Fruit fly (Drosophila melanogaster): ENCODE measurements around the gene CG17219.

Gene CG17219

dm6 chr2L:3005483-3005882 lies 23.6 kb upstream of the CG17219 start:
- TF ChIP-seq rn (GFP tag; IDR thresholded peaks at IDR 0.05), result no peak
- TF ChIP-seq CG17806 (tag; optimal IDR thresholded peaks at IDR 0.05), result no peak
- TF ChIP-seq CG32121 (GFP tag; IDR thresholded peaks at IDR 0.05), result no peak
- no peak for TF ChIP-seq CG13204 (GFP tag; optimal IDR thresholded peaks at IDR 0.05)
- no peak for TF ChIP-seq Pif1B (GFP tag; optimal IDR thresholded peaks at IDR 0.05)
- no peak for TF ChIP-seq Snoo (tag; optimal IDR thresholded peaks at IDR 0.05)
- no peak for TF ChIP-seq CG10348 (GFP tag; IDR thresholded peaks at IDR 0.05)
- no peak for TF ChIP-seq Pif1A (GFP tag; optimal IDR thresholded peaks at IDR 0.05)
- TF ChIP-seq fd96Ca (GFP tag; IDR thresholded peaks at IDR 0.05), result no peak
- TF ChIP-seq CG12605 (GFP tag; IDR thresholded peaks at IDR 0.05), result no peak
- no peak for TF ChIP-seq CG14655 (GFP tag; optimal IDR thresholded peaks at IDR 0.05)
- TF ChIP-seq EcR (GFP tag; optimal IDR thresholded peaks at IDR 0.05), result no peak

DNA sequence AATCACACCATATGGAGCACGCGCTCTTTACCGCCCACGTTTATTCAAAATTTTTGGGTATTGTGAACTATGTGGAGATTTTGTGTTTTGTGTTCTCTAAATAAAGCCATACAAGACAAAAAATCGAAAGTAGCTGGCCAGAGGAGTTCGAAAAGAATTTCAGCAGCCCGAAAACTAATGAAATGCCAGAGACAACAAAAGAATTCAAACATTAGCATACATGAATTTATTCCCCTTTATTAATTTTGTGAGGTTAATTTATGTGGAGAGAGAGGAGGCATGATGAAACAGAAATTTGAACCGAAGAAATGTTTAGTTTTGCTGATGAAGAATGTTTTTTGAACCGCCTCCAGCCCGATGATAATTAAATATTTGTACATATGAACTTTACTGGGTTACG lies 22.9 kb upstream of the CG17219 start:
- no peak for TF ChIP-seq CG8301 (tag; optimal IDR thresholded peaks at IDR 0.05)
- TF ChIP-seq CG9948 (tag; optimal IDR thresholded peaks at IDR 0.05), result no peak
- TF ChIP-seq rn (GFP tag; IDR thresholded peaks at IDR 0.05), result no peak
- TF ChIP-seq Snoo (tag; optimal IDR thresholded peaks at IDR 0.05), result no peak
- no peak for TF ChIP-seq CG13204 (GFP tag; optimal IDR thresholded peaks at IDR 0.05)
- no peak for TF ChIP-seq CG15710 (tag; optimal IDR thresholded peaks at IDR 0.05)
- TF ChIP-seq EcR (GFP tag; optimal IDR thresholded peaks at IDR 0.05), result no peak
- TF ChIP-seq gl (tag; optimal IDR thresholded peaks at IDR 0.05), result no peak
- no peak for TF ChIP-seq Pif1A (GFP tag; optimal IDR thresholded peaks at IDR 0.05)
- TF ChIP-seq CG14655 (GFP tag; optimal IDR thresholded peaks at IDR 0.05), result no peak
- TF ChIP-seq CG17806 (tag; optimal IDR thresholded peaks at IDR 0.05), result no peak

- TF ChIP-seq gl (tag; optimal IDR thresholded peaks at IDR 0.05) (no peak), Pif1A (GFP tag; optimal IDR thresholded peaks at IDR 0.05) (no peak), Snoo (tag; optimal IDR thresholded peaks at IDR 0.05) (no peak), CG10348 (GFP tag; IDR thresholded peaks at IDR 0.05) (no peak), CG32121 (GFP tag; IDR thresholded peaks at IDR 0.05) (no peak), CG4496 (GFP tag; IDR thresholded peaks at IDR 0.05) (no peak), CG12605 (GFP tag; IDR thresholded peaks at IDR 0.05) (no peak), CG14655 (GFP tag; optimal IDR thresholded peaks at IDR 0.05) (no peak), CG8301 (tag; optimal IDR thresholded peaks at IDR 0.05) (no peak), fd96Ca (GFP tag; IDR thresholded peaks at IDR 0.05) (no peak), CG13204 (GFP tag; optimal IDR thresholded peaks at IDR 0.05) (no peak)
Measured at dm6 chr2L:3006925-3007426, 22.1 kb upstream of the CG17219 start.

dm6 chr2L:3009438-3009837 lies 19.6 kb upstream of the CG17219 start:
- TF ChIP-seq CG8301 (tag; optimal IDR thresholded peaks at IDR 0.05) (no peak), CG17806 (tag; optimal IDR thresholded peaks at IDR 0.05) (no peak), Pif1A (GFP tag; optimal IDR thresholded peaks at IDR 0.05) (no peak), Ets98B (GFP tag; IDR thresholded peaks at IDR 0.05) (no peak), CG4496 (GFP tag; IDR thresholded peaks at IDR 0.05) (no peak), D1 (tag; optimal IDR thresholded peaks at IDR 0.05) (no peak), CG8159 (tag; optimal IDR thresholded peaks at IDR 0.05) (no peak)

- TF ChIP-seq CG8301 (tag; optimal IDR thresholded peaks at IDR 0.05), result peak; percentile 38
- TF ChIP-seq CG4496 (GFP tag; IDR thresholded peaks at IDR 0.05), result peak; percentile 60; the same call in 2 of the 3 replicates
- TF ChIP-seq CG15710 (tag; optimal IDR thresholded peaks at IDR 0.05), result peak; percentile 73
- peak; percentile 57 for TF ChIP-seq CG9948 (tag; optimal IDR thresholded peaks at IDR 0.05)
- no peak for TF ChIP-seq CG10348 (GFP tag; IDR thresholded peaks at IDR 0.05)
- TF ChIP-seq gl (tag; optimal IDR thresholded peaks at IDR 0.05), result peak; percentile 21
- no peak for TF ChIP-seq rn (GFP tag; IDR thresholded peaks at IDR 0.05)
- no peak for TF ChIP-seq CG32121 (GFP tag; IDR thresholded peaks at IDR 0.05)
- TF ChIP-seq fd96Ca (GFP tag; IDR thresholded peaks at IDR 0.05), result peak; percentile 60; the same call in 2 of the 3 replicates
- peak; percentile 80 for TF ChIP-seq CG8159 (tag; optimal IDR thresholded peaks at IDR 0.05)
- no peak; the same call in 1 of the 2 replicates for TF ChIP-seq CG12605 (GFP tag; IDR thresholded peaks at IDR 0.05)
- peak; percentile 79 for TF ChIP-seq Pif1B (GFP tag; optimal IDR thresholded peaks at IDR 0.05)
- peak; percentile 66 for TF ChIP-seq CG34367 (tag; optimal IDR thresholded peaks at IDR 0.05)
- TF ChIP-seq EcR (GFP tag; optimal IDR thresholded peaks at IDR 0.05), result no peak
- no peak for TF ChIP-seq D1 (tag; optimal IDR thresholded peaks at IDR 0.05)
- TF ChIP-seq CG17806 (tag; optimal IDR thresholded peaks at IDR 0.05), result peak; percentile 70
- TF ChIP-seq Pif1A (GFP tag; optimal IDR thresholded peaks at IDR 0.05), result peak; percentile 75
- peak; percentile 57 for TF ChIP-seq CG14655 (GFP tag; optimal IDR thresholded peaks at IDR 0.05)
- TF ChIP-seq Ets98B (GFP tag; IDR thresholded peaks at IDR 0.05), result no peak
- peak; percentile 78 for TF ChIP-seq Snoo (tag; optimal IDR thresholded peaks at IDR 0.05)
- peak; percentile 22 for TF ChIP-seq CG13204 (GFP tag; optimal IDR thresholded peaks at IDR 0.05)
Measured at dm6 chr2L:3011484-3011883, 17.6 kb upstream of the CG17219 start.

dm6 chr2L:3012780-3013179 lies 16.3 kb upstream of the CG17219 start:
- peak; percentile 81 for TF ChIP-seq CG14655 (GFP tag; optimal IDR thresholded peaks at IDR 0.05)
- no peak for TF ChIP-seq D1 (tag; optimal IDR thresholded peaks at IDR 0.05)
- TF ChIP-seq CG12605 (GFP tag; IDR thresholded peaks at IDR 0.05), result peak; percentile 54; the same call in 1 of the 2 replicates
- peak; percentile 69 for TF ChIP-seq Pif1A (GFP tag; optimal IDR thresholded peaks at IDR 0.05)
- TF ChIP-seq rn (GFP tag; IDR thresholded peaks at IDR 0.05), result no peak
- TF ChIP-seq CG9948 (tag; optimal IDR thresholded peaks at IDR 0.05), result peak; percentile 57
- peak; percentile 80 for TF ChIP-seq Ets98B (GFP tag; IDR thresholded peaks at IDR 0.05)
- no peak for TF ChIP-seq CG8159 (tag; optimal IDR thresholded peaks at IDR 0.05)
- TF ChIP-seq Snoo (tag; optimal IDR thresholded peaks at IDR 0.05), result peak; percentile 12
- no peak for TF ChIP-seq EcR (GFP tag; optimal IDR thresholded peaks at IDR 0.05)
- no peak for TF ChIP-seq gl (tag; optimal IDR thresholded peaks at IDR 0.05)
- peak; percentile 67 for TF ChIP-seq CG8301 (tag; optimal IDR thresholded peaks at IDR 0.05)
- TF ChIP-seq Pif1B (GFP tag; optimal IDR thresholded peaks at IDR 0.05), result peak; percentile 44
- no peak for TF ChIP-seq CG13204 (GFP tag; optimal IDR thresholded peaks at IDR 0.05)
- peak; percentile 52 for TF ChIP-seq CG15710 (tag; optimal IDR thresholded peaks at IDR 0.05)
- TF ChIP-seq CG32121 (GFP tag; IDR thresholded peaks at IDR 0.05), result peak; percentile 69
- peak; percentile 74; the same call in 2 of the 3 replicates for TF ChIP-seq fd96Ca (GFP tag; IDR thresholded peaks at IDR 0.05)
- TF ChIP-seq CG17806 (tag; optimal IDR thresholded peaks at IDR 0.05), result peak; percentile 59
- peak; percentile 39 for TF ChIP-seq CG34367 (tag; optimal IDR thresholded peaks at IDR 0.05)
- peak; percentile 86 for TF ChIP-seq CG4496 (GFP tag; IDR thresholded peaks at IDR 0.05)
- no peak for TF ChIP-seq CG10348 (GFP tag; IDR thresholded peaks at IDR 0.05)

Measured in whole organism, pupa.